Fruit fly (Drosophila melanogaster) whole organism, embryonic: Measurements from ENCODE around the gene CG7914.
A peak's percentile ranks its signal among the peaks of the same experiment; 100 is the strongest.

Experiments used
- Atf3 ChIP-seq: fragments of 200-800 bp; sonication (Bioruptor generic); optimal IDR thresholded peaks from 3 replicates; lab custom pipeline; 2016; ENCODE audit warnings: missing biosample characterization, missing genetic modification characterization
- Awh ChIP-seq: fragments of 200-800 bp; sonication (Bioruptor generic); IDR thresholded peaks from 2 replicates; pipeline ENCODE4, ENCODE4 v1.3.6; 2022; ENCODE audit warnings: missing biosample characterization, missing genetic modification characterization
- B-H2 ChIP-seq: fragments of 200-800 bp; sonication (Bioruptor generic); optimal IDR thresholded peaks from 2 replicates; lab custom pipeline; 2018; ENCODE audit warnings: missing biosample characterization, mild to moderate bottlenecking, missing genetic modification characterization
- CG11085 ChIP-seq: fragments of 200-800 bp; sonication (Bioruptor generic); IDR thresholded peaks from 2 replicates; pipeline ENCODE4 v1.3.6; 2022; ENCODE audit warnings: missing biosample characterization, missing genetic modification characterization
- CG11093 ChIP-seq: fragments of 200-800 bp; sonication (Bioruptor generic); IDR thresholded peaks from 3 replicates; pipeline ENCODE4 v1.3.6; 2022; ENCODE audit warnings: missing biosample characterization, missing genetic modification characterization
- CG11504 ChIP-seq: fragments of 200-800 bp; sonication (Bioruptor generic); optimal IDR thresholded peaks from 3 replicates; lab custom pipeline; 2019; ENCODE audit warnings: missing biosample characterization, mild to moderate bottlenecking, missing genetic modification characterization, moderate library complexity
- CG11695 ChIP-seq: fragments of 200-800 bp; sonication (Bioruptor generic); IDR thresholded peaks from 3 replicates; pipeline ENCODE4 v1.3.6; 2022; ENCODE audit warnings: missing biosample characterization, missing genetic modification characterization
- CG12769 ChIP-seq: fragments of 200-800 bp; sonication (Bioruptor generic); optimal IDR thresholded peaks from 2 replicates; lab custom pipeline; 2019; ENCODE audit warnings: missing biosample characterization, mild to moderate bottlenecking, missing genetic modification characterization, moderate library complexity
- CG13624 ChIP-seq: fragments of 200-800 bp; sonication (Bioruptor generic); optimal IDR thresholded peaks from 2 replicates; lab custom pipeline; 2016; ENCODE audit warnings: missing biosample characterization, missing genetic modification characterization
- CG14667 ChIP-seq: fragments of 200-800 bp; sonication (Bioruptor generic); IDR thresholded peaks from 2 replicates; pipeline ENCODE4 v1.3.6; 2022; ENCODE audit warnings: missing biosample characterization, missing genetic modification characterization
- CG15269 ChIP-seq: fragments of 200-800 bp; sonication (Bioruptor generic); optimal IDR thresholded peaks from 2 replicates; lab custom pipeline; 2018; ENCODE audit warnings: missing biosample characterization, mild to moderate bottlenecking, missing genetic modification characterization, moderate library complexity
- CG18619 ChIP-seq: fragments of 200-800 bp; sonication (Bioruptor generic); optimal IDR thresholded peaks from 3 replicates; lab custom pipeline; 2017; ENCODE audit warnings: missing biosample characterization, mild to moderate bottlenecking, missing genetic modification characterization
- CG2875 ChIP-seq: fragments of 200-800 bp; sonication (Bioruptor generic); optimal IDR thresholded peaks from 2 replicates; lab custom pipeline; 2017; ENCODE audit warnings: missing biosample characterization, mild to moderate bottlenecking, missing genetic modification characterization, missing genetic modification reagents
- CG30020 ChIP-seq: fragments of 200-800 bp; optimal IDR thresholded peaks from 2 replicates; lab custom pipeline; 2019; ENCODE audit warnings: missing biosample characterization, mild to moderate bottlenecking, missing genetic modification characterization, moderate library complexity
- CG30431 ChIP-seq: fragments of 200-800 bp; sonication (Bioruptor generic); optimal IDR thresholded peaks from 2 replicates; lab custom pipeline; 2017; ENCODE audit warnings: missing biosample characterization, missing genetic modification characterization
- CG32532 ChIP-seq: fragments of 200-800 bp; sonication (Bioruptor generic); IDR thresholded peaks from 2 replicates; pipeline ENCODE4 v1.3.6; 2022; ENCODE audit warnings: missing biosample characterization, missing genetic modification characterization
- CG8478 ChIP-seq: fragments of >200 bp; optimal IDR thresholded peaks from 2 replicates; lab custom pipeline; 2018
- CG9932 ChIP-seq: fragments of 200-800 bp; sonication (Bioruptor generic); IDR thresholded peaks from 2 replicates; pipeline ENCODE4 v1.3.6; 2022; ENCODE audit warnings: missing biosample characterization, missing genetic modification characterization
- CTCF ChIP-seq: fragments of 200-800 bp; sonication (Bioruptor generic); optimal IDR thresholded peaks from 2 replicates; lab custom pipeline; 2017; ENCODE audit warnings: missing biosample characterization, mild to moderate bottlenecking, missing genetic modification characterization, moderate library complexity
- CoRest ChIP-seq: fragments of 200-800 bp; sonication (Bioruptor generic); optimal IDR thresholded peaks from 3 replicates; lab custom pipeline; 2018; ENCODE audit warnings: missing biosample characterization, mild to moderate bottlenecking, missing genetic modification characterization, moderate library complexity
- Deaf1 ChIP-seq: fragments of 200-800 bp; optimal IDR thresholded peaks from 3 replicates; lab custom pipeline; 2019; ENCODE audit warnings: missing biosample characterization, mild to moderate bottlenecking, missing genetic modification characterization, moderate library complexity
- Doc3 ChIP-seq: fragments of 200-800 bp; sonication (Bioruptor generic); IDR thresholded peaks from 3 replicates; pipeline ENCODE4 v1.3.6; 2022; ENCODE audit warnings: missing biosample characterization, missing genetic modification characterization; ENCODE audit not compliant: partially characterized antibody
- Dref ChIP-seq: fragments of 200-800 bp; sonication (Bioruptor generic); IDR thresholded peaks from 2 replicates; pipeline ENCODE4 v1.3.6; 2022; ENCODE audit warnings: missing biosample characterization, missing genetic modification characterization
- ERR ChIP-seq: fragments of 200-800 bp; sonication (Bioruptor generic); optimal IDR thresholded peaks from 2 replicates; lab custom pipeline; 2016; ENCODE audit warnings: missing biosample characterization, missing genetic modification characterization
- Fer1 ChIP-seq: fragments of 200-800 bp; sonication (Bioruptor generic); optimal IDR thresholded peaks from 2 replicates; lab custom pipeline; 2017; ENCODE audit warnings: missing biosample characterization, mild to moderate bottlenecking, missing genetic modification characterization
- Fer2 ChIP-seq: fragments of 200-800 bp; sonication (Bioruptor generic); optimal IDR thresholded peaks from 2 replicates; lab custom pipeline; 2018; ENCODE audit warnings: missing biosample characterization, mild to moderate bottlenecking, missing genetic modification characterization, moderate library complexity
- HLH54F ChIP-seq: fragments of 200-800 bp; sonication (Bioruptor generic); optimal IDR thresholded peaks from 3 replicates; lab custom pipeline; 2016; ENCODE audit warnings: missing biosample characterization, missing genetic modification characterization
- Lpt ChIP-seq: fragments of >200 bp; optimal IDR thresholded peaks from 2 replicates; lab custom pipeline; 2018; ENCODE audit warnings: missing biosample characterization, missing genetic modification characterization
- Mad ChIP-seq: fragments of 200-800 bp; sonication (Bioruptor generic); optimal IDR thresholded peaks from 2 replicates; lab custom pipeline; 2016; ENCODE audit warnings: missing biosample characterization, missing genetic modification characterization
- NFAT ChIP-seq: fragments of 200-800 bp; sonication (Bioruptor generic); IDR thresholded peaks from 2 replicates; pipeline ENCODE4 v1.3.6; 2022; ENCODE audit warnings: missing biosample characterization, missing genetic modification characterization
- NfI ChIP-seq: fragments of 200-800 bp; sonication (Bioruptor generic); optimal IDR thresholded peaks from 3 replicates; lab custom pipeline; 2018; ENCODE audit warnings: missing biosample characterization, mild to moderate bottlenecking, missing genetic modification characterization, moderate library complexity
- Sox100B ChIP-seq: fragments of 200-800 bp; sonication (Bioruptor generic); optimal IDR thresholded peaks from 3 replicates; lab custom pipeline; 2018; ENCODE audit warnings: missing biosample characterization, mild to moderate bottlenecking, missing genetic modification characterization
- al ChIP-seq: fragments of 200-800 bp; sonication (Bioruptor generic); IDR thresholded peaks from 2 replicates; pipeline ENCODE4 v1.3.6; 2022; ENCODE audit warnings: missing biosample characterization, missing genetic modification characterization
- ara ChIP-seq: fragments of 200-800 bp; sonication (Bioruptor generic); IDR thresholded peaks from 2 replicates; pipeline ENCODE4 v1.3.6; 2022; ENCODE audit warnings: missing biosample characterization, missing genetic modification characterization
- ase ChIP-seq: fragments of 200-800 bp; sonication (Bioruptor generic); IDR thresholded peaks from 3 replicates; pipeline ENCODE4 v1.3.6; 2022; ENCODE audit warnings: missing biosample characterization, missing genetic modification characterization
- bab2 ChIP-seq: fragments of 200-800 bp; sonication (Bioruptor generic); optimal IDR thresholded peaks from 2 replicates; lab custom pipeline; 2016; ENCODE audit warnings: missing biosample characterization, missing genetic modification characterization
- bcd ChIP-seq: fragments of 200-800 bp; sonication (Bioruptor generic); optimal IDR thresholded peaks from 2 replicates; lab custom pipeline; 2017; ENCODE audit warnings: missing biosample characterization, mild to moderate bottlenecking, missing genetic modification characterization
- btn ChIP-seq: fragments of 200-800 bp; sonication (Bioruptor generic); optimal IDR thresholded peaks from 2 replicates; lab custom pipeline; 2016; ENCODE audit warnings: missing biosample characterization, missing genetic modification characterization
- ci ChIP-seq: fragments of 200-800 bp; sonication (Bioruptor generic); IDR thresholded peaks from 3 replicates; pipeline ENCODE4 v1.3.6; 2022; ENCODE audit warnings: missing biosample characterization, missing genetic modification characterization
- corto ChIP-seq: fragments of 200-800 bp; sonication (Bioruptor generic); optimal IDR thresholded peaks from 2 replicates; lab custom pipeline; 2016; ENCODE audit warnings: missing biosample characterization, mild to moderate bottlenecking, missing genetic modification characterization, moderate library complexity
- crol ChIP-seq: fragments of 200-800 bp; sonication (Bioruptor generic); IDR thresholded peaks from 2 replicates; pipeline ENCODE4 v1.3.6; 2022; ENCODE audit warnings: missing biosample characterization, missing genetic modification characterization
- en ChIP-seq: fragments of 200-800 bp; sonication (Bioruptor generic); optimal IDR thresholded peaks from 2 replicates; lab custom pipeline; 2016; ENCODE audit warnings: missing biosample characterization, missing genetic modification characterization
- maf-S ChIP-seq: fragments of 200-800 bp; sonication (Bioruptor generic); optimal IDR thresholded peaks from 2 replicates; lab custom pipeline; 2016; ENCODE audit warnings: missing biosample characterization, missing genetic modification characterization
- nom ChIP-seq: fragments of 200-800 bp; sonication (Bioruptor generic); optimal IDR thresholded peaks from 2 replicates; lab custom pipeline; 2017; ENCODE audit warnings: missing biosample characterization, missing genetic modification characterization, mild to moderate bottlenecking, moderate library complexity, missing genetic modification reagents
- rib ChIP-seq: fragments of 200-800 bp; sonication (Bioruptor generic); IDR thresholded peaks from 2 replicates; pipeline ENCODE4 v1.3.6; 2022; ENCODE audit warnings: missing biosample characterization, missing genetic modification characterization
- row ChIP-seq: fragments of 200-800 bp; sonication (Bioruptor generic); IDR thresholded peaks from 3 replicates; pipeline ENCODE4 v1.3.6; 2022; ENCODE audit warnings: missing biosample characterization, missing genetic modification characterization
- sens ChIP-seq: fragments of 200-800 bp; sonication (Bioruptor generic); peaks from one replicate; lab custom pipeline; 2016; ENCODE audit warnings: missing biosample characterization, missing genetic modification characterization
- sens-2 ChIP-seq: fragments of 200-800 bp; sonication (Bioruptor generic); IDR thresholded peaks from 2 replicates; pipeline ENCODE4 v1.3.6; 2022; ENCODE audit warnings: missing biosample characterization, missing genetic modification characterization
- sima ChIP-seq: fragments of 200-800 bp; sonication (Bioruptor generic); optimal IDR thresholded peaks from 2 replicates; lab custom pipeline; 2016; ENCODE audit warnings: missing biosample characterization, missing genetic modification characterization
- sisA ChIP-seq: fragments of 200-800 bp; sonication (Bioruptor generic); IDR thresholded peaks from 2 replicates; pipeline ENCODE4 v1.3.6; 2022; ENCODE audit warnings: missing biosample characterization, missing genetic modification characterization
- tll ChIP-seq, 2 experiments: fragments of 200-800 bp in 1 of 2; fragments of >200 bp in 1 of 2; sonication (Bioruptor generic) in 1 of 2; optimal IDR thresholded peaks; 2 replicates each; lab custom pipeline; 2017 to 2019; ENCODE audit warnings: missing biosample characterization in 2 of 2, missing genetic modification characterization in 2 of 2, mild to moderate bottlenecking in 1 of 2, moderate library complexity in 1 of 2
- wor ChIP-seq: fragments of 200-800 bp; sonication (Bioruptor generic); IDR thresholded peaks from 2 replicates; pipeline ENCODE4 v1.3.6; 2022; ENCODE audit warnings: missing biosample characterization, missing genetic modification characterization
- zen ChIP-seq: fragments of 200-800 bp; sonication (Bioruptor generic); optimal IDR thresholded peaks from 3 replicates; lab custom pipeline; 2018; ENCODE audit warnings: missing biosample characterization, mild to moderate bottlenecking, missing genetic modification characterization, moderate library complexity
- zen2 ChIP-seq: fragments of 200-800 bp; sonication (Bioruptor generic); IDR thresholded peaks from 3 replicates; pipeline ENCODE4 v1.3.6; 2022; ENCODE audit warnings: missing biosample characterization, missing genetic modification characterization; ENCODE audit not compliant: partially characterized antibody

Gene CG7914

DNA sequence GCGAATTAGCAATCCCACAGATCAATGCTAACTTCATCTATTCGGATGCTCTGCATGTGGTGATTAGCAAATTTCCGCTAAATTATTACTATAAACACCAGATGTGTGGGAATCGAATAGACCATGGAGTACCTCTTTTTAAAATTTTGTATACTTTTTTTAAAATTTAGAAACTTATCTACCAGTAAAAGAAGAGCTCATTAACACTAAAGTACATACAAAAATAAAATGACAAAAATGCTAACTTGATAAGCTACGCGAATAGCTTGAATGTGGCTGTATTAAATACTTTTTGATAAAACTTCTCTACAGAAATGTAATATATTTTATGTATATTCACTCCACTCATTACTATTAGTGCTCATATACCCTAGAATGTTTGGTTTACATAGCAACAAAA, 19.2 kb downstream of the CG7914 start (continued):
- TF ChIP-seq sisA (GFP tag; lab: Robert Waterston, UW) (no peak), ci (GFP tag; lab: Robert Waterston, UW) (no peak), en (GFP tag; lab: Kevin White, UChicago) (no peak), ara (GFP tag; lab: Robert Waterston, UW) (no peak), Fer1 (GFP tag; lab: Kevin White, UChicago) (no peak), Deaf1 (no peak), CG8478 (lab: Kevin White, UChicago) (no peak), CTCF (GFP tag; lab: Kevin White, UChicago) (no peak), CG11504 (tag; lab: Kevin White, UChicago) (peak; percentile 25), NFAT (GFP tag; lab: Robert Waterston, UW) (no peak), maf-S (GFP tag; lab: Kevin White, UChicago) (no peak), corto (GFP tag; lab: Kevin White, UChicago) (no peak), CG11695 (GFP tag; lab: Robert Waterston, UW) (no peak), CoRest (tag; lab: Kevin White, UChicago) (peak; percentile 49), CG13624 (GFP tag; lab: Kevin White, UChicago) (no peak), wor (GFP tag; lab: Robert Waterston, UW) (no peak), ase (no peak), sima (GFP tag; lab: Kevin White, UChicago) (no peak), CG2875 (GFP tag; lab: Kevin White, UChicago) (no peak), HLH54F (GFP tag; lab: Kevin White, UChicago) (no peak), bcd (GFP tag; lab: Kevin White, UChicago) (no peak), B-H2 (GFP tag; lab: Kevin White, UChicago) (no peak), CG32532 (GFP tag; lab: Robert Waterston, UW) (peak; percentile 7; the same call in 1 of the 2 replicates), zen (no peak), crol (no peak), row (GFP tag; lab: Robert Waterston, UW) (peak; percentile 48), btn (GFP tag; lab: Kevin White, UChicago) (no peak), sens (GFP tag; lab: Kevin White, UChicago) (no peak), CG18619 (GFP tag; lab: Kevin White, UChicago) (no peak), CG30020 (tag; lab: Kevin White, UChicago) (no peak), nom (GFP tag; lab: Kevin White, UChicago) (no peak), Fer2 (tag; lab: Kevin White, UChicago) (no peak), CG12769 (tag; lab: Kevin White, UChicago) (no peak), bab2 (GFP tag; lab: Kevin White, UChicago) (no peak), ERR (GFP tag; lab: Kevin White, UChicago) (no peak), NfI (no peak), CG30431 (GFP tag; lab: Kevin White, UChicago) (no peak), CG14667 (GFP tag; lab: Robert Waterston, UW) (no peak), CG15269 (tag; lab: Kevin White, UChicago) (peak; percentile 22), Lpt (GFP tag; lab: Kevin White, UChicago) (no peak), al (GFP tag; lab: Robert Waterston, UW) (0 out of 2 replicates have a peak, but pooled peaks have one; percentile 13), Awh (GFP tag; lab: Robert Waterston, UW) (no peak), CG11085 (no peak), Atf3 (GFP tag; lab: Kevin White, UChicago) (no peak), zen2 (GFP tag; lab: Robert Waterston, UW) (no peak), Dref (GFP tag; lab: Robert Waterston, UW) (no peak), CG11093 (GFP tag; lab: Robert Waterston, UW) (no peak), tll (GFP tag; optimal IDR thresholded peaks at IDR 0.05; lab: Kevin White, UChicago) (no peak), CG9932 (GFP tag; lab: Robert Waterston, UW) (peak; percentile 43; the same call in 1 of the 2 replicates), Mad (GFP tag; lab: Kevin White, UChicago) (no peak), Doc3 (no peak), rib (GFP tag; lab: Robert Waterston, UW) (no peak), sens-2 (no peak), Sox100B (GFP tag; lab: Kevin White, UChicago) (no peak)
